Worm (Caenorhabditis elegans) whole organism, young adult: ENCODE results near the gene srh-212.

Experiments
- athp-1 ChIP-seq: sonication (generic microtip); optimal IDR thresholded peaks from 2 replicates; lab custom pipeline; 2017; ENCODE audit warnings: mild to moderate bottlenecking, missing genetic modification characterization, missing compliant biosample characterization
- bed-1 ChIP-seq: fragments of 200-800 bp; sonication (Bioruptor generic); IDR thresholded peaks from 2 replicates; pipeline ENCODE4 v1.3.6; 2022; ENCODE audit warnings: missing genetic modification reagents, missing genetic modification characterization, missing compliant biosample characterization
- unc-62 ChIP-seq: fragments of 150-350 bp; optimal IDR thresholded peaks from 2 replicates; lab custom pipeline; 2014; ENCODE audit warnings: missing biosample characterization, missing genetic modification reagents, missing genetic modification characterization

- TF ChIP-seq bed-1 (GFP tag; lab: Robert Waterston, UW) (no peak), athp-1 (tag; lab: Kevin White, UChicago) (no peak), unc-62 (GFP tag; lab: Kevin White, UChicago) (no peak)
Observed at ce11 chrV:3586014-3586689, 10.8 kb downstream of the srh-212 start, which contains the start of the genes rpl-11.1 and T22F3.2.
